In genomic region chrIV:8526050-8526449, ce11 we compare ENCODE assay signal across 4 worm cellular contexts.
TF ChIP-seq lines count a peak whose summit lies in the region.

No protein-coding gene starts in this region.

TF ChIP-seq in whole organism, L1 larva, 84 proteins besides CTCF, POLR2A, EP300 and RAD21 (continued from another document and continues in another):
- peak; percentile 85 for TF ChIP-seq snu-23 (GFP tag; optimal IDR thresholded peaks at IDR 0.05; lab: Kevin White, UChicago)
- TF ChIP-seq tlp-1 (tag; optimal IDR thresholded peaks at IDR 0.05; lab: Kevin White, UChicago) = no peak
- TF ChIP-seq unc-98 (GFP tag; IDR thresholded peaks at IDR 0.05; lab: Robert Waterston, UW) = no peak
- TF ChIP-seq unc-130 (tag; optimal IDR thresholded peaks at IDR 0.05; lab: Kevin White, UChicago) = peak; percentile 49
- TF ChIP-seq ama-1 (optimal IDR thresholded peaks at IDR 0.05; lab: Kevin White, UChicago) = no peak
- TF ChIP-seq fos-1 (tag; optimal IDR thresholded peaks at IDR 0.05; lab: Kevin White, UChicago) = no peak
- TF ChIP-seq F16B12.6 (tag; optimal IDR thresholded peaks at IDR 0.05; lab: Kevin White, UChicago) = no peak
- TF ChIP-seq mep-1 (tag; optimal IDR thresholded peaks at IDR 0.05; lab: Kevin White, UChicago) = peak; percentile 67
- peak; percentile 59 for TF ChIP-seq nhr-90 (tag; optimal IDR thresholded peaks at IDR 0.05; lab: Kevin White, UChicago; ENCODE audit: poor library complexity)
- peak in 1 of 2 experiments; percentile 67 for TF ChIP-seq lin-35 (GFP tag; optimal IDR thresholded peaks at IDR 0.05; lab: Kevin White, UChicago)
- TF ChIP-seq egl-27 (tag; optimal IDR thresholded peaks at IDR 0.05; lab: Kevin White, UChicago) = peak in 1 of 2 experiments; percentile 80
- peak; percentile 50 for TF ChIP-seq C16A3.4 (tag; optimal IDR thresholded peaks at IDR 0.05; lab: Kevin White, UChicago)
- TF ChIP-seq ces-1 (GFP tag; optimal IDR thresholded peaks at IDR 0.05; lab: Kevin White, UChicago) = no peak
- peak; percentile 44 for TF ChIP-seq swsn-7 (tag; optimal IDR thresholded peaks at IDR 0.05; lab: Kevin White, UChicago)
- TF ChIP-seq isw-1 (GFP tag; IDR thresholded peaks at IDR 0.05; lab: Robert Waterston, UW) = no peak
- no peak for TF ChIP-seq aly-2 (tag; optimal IDR thresholded peaks at IDR 0.05; lab: Kevin White, UChicago)
- TF ChIP-seq zip-4 (GFP tag; optimal IDR thresholded peaks at IDR 0.05; lab: Kevin White, UChicago) = no peak
- TF ChIP-seq sox-4 (tag; optimal IDR thresholded peaks at IDR 0.05; lab: Kevin White, UChicago) = peak; percentile 39
- peak; percentile 71 for TF ChIP-seq ztf-4 (tag; optimal IDR thresholded peaks at IDR 0.05; lab: Kevin White, UChicago)
- TF ChIP-seq tbx-2 (tag; optimal IDR thresholded peaks at IDR 0.05; lab: Kevin White, UChicago) = peak; percentile 82
- TF ChIP-seq ceh-82 (tag; optimal IDR thresholded peaks at IDR 0.05; lab: Kevin White, UChicago) = no peak
- TF ChIP-seq nhr-71 (tag; optimal IDR thresholded peaks at IDR 0.05; lab: Kevin White, UChicago) = peak; percentile 94
- no peak for TF ChIP-seq hlh-17 (GFP tag; optimal IDR thresholded peaks at IDR 0.05; lab: Kevin White, UChicago; ENCODE audit: borderline replicate concordance)
- no peak for TF ChIP-seq sptf-1 (tag; optimal IDR thresholded peaks at IDR 0.05; lab: Kevin White, UChicago)
- no peak for TF ChIP-seq jun-1 (tag; optimal IDR thresholded peaks at IDR 0.05; lab: Kevin White, UChicago)
- TF ChIP-seq ceh-88 (GFP tag; IDR thresholded peaks at IDR 0.05; lab: Robert Waterston, UW) = no peak; the same call in 1 of the 2 replicates
- TF ChIP-seq ets-5 (GFP tag; IDR thresholded peaks at IDR 0.05; lab: Robert Waterston, UW) = no peak
- TF ChIP-seq blmp-1 (tag; optimal IDR thresholded peaks at IDR 0.05; lab: Kevin White, UChicago) = peak; percentile 86
- no peak for TF ChIP-seq lin-39 (tag; optimal IDR thresholded peaks at IDR 0.05; lab: Kevin White, UChicago)
- no peak for TF ChIP-seq unc-30 (tag; optimal IDR thresholded peaks at IDR 0.05; lab: Kevin White, UChicago)
- TF ChIP-seq mab-9 (GFP tag; IDR thresholded peaks at IDR 0.05; lab: Robert Waterston, UW) = no peak
- TF ChIP-seq ceh-63 (GFP tag; optimal IDR thresholded peaks at IDR 0.05; lab: Kevin White, UChicago) = no peak
- peak; percentile 61 for TF ChIP-seq nhr-47 (tag; optimal IDR thresholded peaks at IDR 0.05; lab: Kevin White, UChicago)

TF ChIP-seq in whole organism, L2 larva, 48 proteins besides CTCF, POLR2A, EP300 and RAD21 (continued from another document):
- TF ChIP-seq nhr-237 (tag; optimal IDR thresholded peaks at IDR 0.05; lab: Kevin White, UChicago) (no peak), peb-1 (tag; optimal IDR thresholded peaks at IDR 0.05; lab: Kevin White, UChicago) (no peak), unc-62 (GFP tag; optimal IDR thresholded peaks at IDR 0.05; lab: Kevin White, UChicago) (peak; percentile 23), aly-2 (tag; optimal IDR thresholded peaks at IDR 0.05; lab: Kevin White, UChicago) (no peak), lin-39 (tag; optimal IDR thresholded peaks at IDR 0.05; lab: Kevin White, UChicago) (no peak), sma-9 (GFP tag; optimal IDR thresholded peaks at IDR 0.05; lab: Kevin White, UChicago) (peak; percentile 97), sma-9 (tag; optimal IDR thresholded peaks at IDR 0.05; lab: Kevin White, UChicago) (peak; percentile 77), F13H6.1 (tag; optimal IDR thresholded peaks at IDR 0.05; lab: Kevin White, UChicago) (peak; percentile 92), nhr-77 (tag; optimal IDR thresholded peaks at IDR 0.05; lab: Kevin White, UChicago) (no peak), nhr-21 (tag; optimal IDR thresholded peaks at IDR 0.05; lab: Kevin White, UChicago) (peak; percentile 87), ztf-4 (tag; optimal IDR thresholded peaks at IDR 0.05; lab: Kevin White, UChicago) (peak; percentile 65), ztf-11 (tag; optimal IDR thresholded peaks at IDR 0.05; lab: Kevin White, UChicago) (no peak), alr-1 (tag; optimal IDR thresholded peaks at IDR 0.05; lab: Kevin White, UChicago) (no peak), lin-13 (GFP tag; optimal IDR thresholded peaks at IDR 0.05; lab: Kevin White, UChicago) (no peak), snpc-4 (tag; optimal IDR thresholded peaks at IDR 0.05; lab: Kevin White, UChicago) (no peak), ZK546.5 (tag; optimal IDR thresholded peaks at IDR 0.05; lab: Kevin White, UChicago) (no peak), Y55F3AM.14 (GFP tag; optimal IDR thresholded peaks at IDR 0.05; lab: Kevin White, UChicago) (peak; percentile 62), dmd-4 (tag; optimal IDR thresholded peaks at IDR 0.05; lab: Kevin White, UChicago) (no peak), nhr-23 (tag; optimal IDR thresholded peaks at IDR 0.05; lab: Kevin White, UChicago) (no peak), nhr-11 (tag; optimal IDR thresholded peaks at IDR 0.05; lab: Kevin White, UChicago) (no peak), mbf-1 (tag; optimal IDR thresholded peaks at IDR 0.05; lab: Kevin White, UChicago) (no peak), mdl-1 (tag; optimal IDR thresholded peaks at IDR 0.05; lab: Kevin White, UChicago) (peak in 1 of 2 experiments; percentile 44), nhr-12 (tag; optimal IDR thresholded peaks at IDR 0.05; lab: Kevin White, UChicago) (no peak), nhr-10 (tag; optimal IDR thresholded peaks at IDR 0.05; lab: Kevin White, UChicago) (no peak), crh-2 (tag; optimal IDR thresholded peaks at IDR 0.05; lab: Kevin White, UChicago) (peak; percentile 63), zag-1 (tag; optimal IDR thresholded peaks at IDR 0.05; lab: Kevin White, UChicago) (no peak), sem-4 (tag; optimal IDR thresholded peaks at IDR 0.05; lab: Kevin White, UChicago) (peak; percentile 18), nhr-6 (tag; optimal IDR thresholded peaks at IDR 0.05; lab: Kevin White, UChicago) (peak; percentile 79), R02D3.7 (tag; optimal IDR thresholded peaks at IDR 0.05; lab: Kevin White, UChicago) (no peak), ama-1 (optimal IDR thresholded peaks at IDR 0.05; lab: Kevin White, UChicago) (no peak)

TF ChIP-seq in whole organism, L3 larva, 47 proteins besides CTCF, POLR2A, EP300 and RAD21 (continued from another document):
- TF ChIP-seq unc-62 (GFP tag; optimal IDR thresholded peaks at IDR 0.05; lab: Kevin White, UChicago) (peak; percentile 36), mdl-1 (tag; optimal IDR thresholded peaks at IDR 0.05; lab: Kevin White, UChicago) (no peak), elt-2 (tag; optimal IDR thresholded peaks at IDR 0.05; lab: Kevin White, UChicago) (peak; percentile 31), zag-1 (tag; optimal IDR thresholded peaks at IDR 0.05; lab: Kevin White, UChicago) (no peak), skn-1 (tag; optimal IDR thresholded peaks at IDR 0.05; lab: Kevin White, UChicago) (no peak), snpc-4 (tag; optimal IDR thresholded peaks at IDR 0.05; lab: Kevin White, UChicago) (no peak), nhr-43 (tag; optimal IDR thresholded peaks at IDR 0.05; lab: Kevin White, UChicago; ENCODE audit: poor library complexity, severe bottlenecking) (peak; percentile 95), nhr-25 (tag; optimal IDR thresholded peaks at IDR 0.05; lab: Kevin White, UChicago) (peak; percentile 47), ceh-28 (tag; optimal IDR thresholded peaks at IDR 0.05; lab: Kevin White, UChicago) (peak; percentile 43), ZK546.5 (tag; optimal IDR thresholded peaks at IDR 0.05; lab: Kevin White, UChicago) (no peak), hmg-11 (tag; optimal IDR thresholded peaks at IDR 0.05; lab: Kevin White, UChicago) (no peak), aly-2 (tag; optimal IDR thresholded peaks at IDR 0.05; lab: Kevin White, UChicago) (no peak)

TF ChIP-seq in whole organism, L4 larva, 104 proteins besides CTCF, POLR2A, EP300 and RAD21 (continued from another document and continues in another):
- no peak for TF ChIP-seq zfp-3 (GFP tag; conservative IDR thresholded peaks at IDR 0.05; lab: Robert Waterston, UW)
- TF ChIP-seq fkh-10 (GFP tag; optimal IDR thresholded peaks at IDR 0.05; lab: Kevin White, UChicago) = no peak
- no peak for TF ChIP-seq daf-19 (GFP tag; conservative IDR thresholded peaks at IDR 0.05; lab: Robert Waterston, UW)
- TF ChIP-seq egl-43 (GFP tag; IDR thresholded peaks at IDR 0.05; lab: Robert Waterston, UW) = no peak
- TF ChIP-seq nhr-11 (tag; optimal IDR thresholded peaks at IDR 0.05; lab: Kevin White, UChicago) = peak; percentile 94
- no peak for TF ChIP-seq dmd-9 (GFP tag; IDR thresholded peaks at IDR 0.05; lab: Robert Waterston, UW)
- TF ChIP-seq mxl-3 (GFP tag; optimal IDR thresholded peaks at IDR 0.05; lab: Kevin White, UChicago) = peak; percentile 70
- no peak for TF ChIP-seq ama-1 (optimal IDR thresholded peaks at IDR 0.05; lab: Kevin White, UChicago)
- peak; percentile 94 for TF ChIP-seq mxl-2 (GFP tag; conservative IDR thresholded peaks at IDR 0.05; lab: Robert Waterston, UW)
- TF ChIP-seq fos-1 (tag; optimal IDR thresholded peaks at IDR 0.05; lab: Kevin White, UChicago) = no peak
- TF ChIP-seq Y75B8A.6 (GFP tag; IDR thresholded peaks at IDR 0.05; lab: Robert Waterston, UW) = no peak
- TF ChIP-seq madf-9 (GFP tag; conservative IDR thresholded peaks at IDR 0.05; lab: Robert Waterston, UW) = no peak
- no peak for TF ChIP-seq lim-7 (GFP tag; IDR thresholded peaks at IDR 0.05; lab: Robert Waterston, UW)
- TF ChIP-seq unc-62 (GFP tag; optimal IDR thresholded peaks at IDR 0.05 in 1 of 2; lab: Kevin White, UChicago) = peak in 1 of 2 experiments; percentile 98
- no peak for TF ChIP-seq unc-62 (tag; optimal IDR thresholded peaks at IDR 0.05; lab: Kevin White, UChicago)
- TF ChIP-seq attf-4 (tag; optimal IDR thresholded peaks at IDR 0.05; lab: Kevin White, UChicago) = no peak
- TF ChIP-seq hmg-1.1 (GFP tag; IDR thresholded peaks at IDR 0.05; lab: Robert Waterston, UW) = no peak
- no peak for TF ChIP-seq ZK546.5 (tag; optimal IDR thresholded peaks at IDR 0.05; lab: Kevin White, UChicago)
- TF ChIP-seq ceh-62 (tag; optimal IDR thresholded peaks at IDR 0.05; lab: Kevin White, UChicago) = no peak
- TF ChIP-seq F26F4.8 (GFP tag; conservative IDR thresholded peaks at IDR 0.05; lab: Robert Waterston, UW) = no peak
- TF ChIP-seq daf-12 (tag; optimal IDR thresholded peaks at IDR 0.05; lab: Kevin White, UChicago) = no peak
- TF ChIP-seq saeg-2 (GFP tag; IDR thresholded peaks at IDR 0.05; lab: Robert Waterston, UW) = no peak
- TF ChIP-seq mdt-29 (GFP tag; IDR thresholded peaks at IDR 0.05; lab: Robert Waterston, UW) = peak; percentile 59; the same call in 1 of the 2 replicates
- no peak for TF ChIP-seq nhr-102 (tag; optimal IDR thresholded peaks at IDR 0.05; lab: Kevin White, UChicago)
- TF ChIP-seq lin-15B (tag; optimal IDR thresholded peaks at IDR 0.05; lab: Kevin White, UChicago) = no peak
- TF ChIP-seq unc-39 (tag; optimal IDR thresholded peaks at IDR 0.05; lab: Kevin White, UChicago) = no peak
- no peak for TF ChIP-seq skn-1 (tag; optimal IDR thresholded peaks at IDR 0.05; lab: Kevin White, UChicago)
- TF ChIP-seq ces-1 (GFP tag; optimal IDR thresholded peaks at IDR 0.05; lab: Kevin White, UChicago) = no peak
- TF ChIP-seq nhr-28 (tag; optimal IDR thresholded peaks at IDR 0.05; lab: Kevin White, UChicago) = peak; percentile 77
- TF ChIP-seq lin-29 (GFP tag; IDR thresholded peaks at IDR 0.05; lab: Robert Waterston, UW) = no peak
- no peak for TF ChIP-seq ceh-28 (tag; optimal IDR thresholded peaks at IDR 0.05; lab: Kevin White, UChicago)
- TF ChIP-seq hif-1 (tag; optimal IDR thresholded peaks at IDR 0.05; lab: Kevin White, UChicago) = peak in 1 of 2 experiments; percentile 27
- TF ChIP-seq dmd-8 (GFP tag; IDR thresholded peaks at IDR 0.05; lab: Robert Waterston, UW) = no peak
- TF ChIP-seq lin-38 (GFP tag; IDR thresholded peaks at IDR 0.05; lab: Robert Waterston, UW) = no peak
- no peak for TF ChIP-seq T26A8.4 (GFP tag; IDR thresholded peaks at IDR 0.05; lab: Robert Waterston, UW)
- no peak for TF ChIP-seq spr-3 (GFP tag; optimal IDR thresholded peaks at IDR 0.05; lab: Kevin White, UChicago)
- no peak for TF ChIP-seq nhr-41 (GFP tag; IDR thresholded peaks at IDR 0.05; lab: Robert Waterston, UW)
- no peak for TF ChIP-seq snpc-4 (tag; optimal IDR thresholded peaks at IDR 0.05; lab: Kevin White, UChicago)
- TF ChIP-seq F44E2.7 (GFP tag; IDR thresholded peaks at IDR 0.05; lab: Robert Waterston, UW) = no peak
- TF ChIP-seq spr-1 (tag; optimal IDR thresholded peaks at IDR 0.05; lab: Kevin White, UChicago) = no peak
- TF ChIP-seq R02D3.7 (tag; optimal IDR thresholded peaks at IDR 0.05; lab: Kevin White, UChicago) = no peak
- TF ChIP-seq mep-1 (tag; optimal IDR thresholded peaks at IDR 0.05; lab: Kevin White, UChicago) = no peak
- TF ChIP-seq F10B5.3 (tag; optimal IDR thresholded peaks at IDR 0.05; lab: Kevin White, UChicago) = no peak
- TF ChIP-seq ZK337.2 (GFP tag; IDR thresholded peaks at IDR 0.05; lab: Robert Waterston, UW) = no peak
- TF ChIP-seq cey-2 (tag; optimal IDR thresholded peaks at IDR 0.05; lab: Kevin White, UChicago; ENCODE audit: borderline replicate concordance, insufficient read depth) = no peak
- TF ChIP-seq sdz-12 (GFP tag; optimal IDR thresholded peaks at IDR 0.05; lab: Kevin White, UChicago) = no peak
- peak; percentile 44 for TF ChIP-seq gei-8 (GFP tag; optimal IDR thresholded peaks at IDR 0.05; lab: Kevin White, UChicago)
- TF ChIP-seq F37D6.2 (tag; optimal IDR thresholded peaks at IDR 0.05; lab: Kevin White, UChicago) = no peak
- no peak for TF ChIP-seq lin-1 (GFP tag; IDR thresholded peaks at IDR 0.05; lab: Robert Waterston, UW)
- TF ChIP-seq ceh-44 (GFP tag; IDR thresholded peaks at IDR 0.05; lab: Robert Waterston, UW) = no peak
- no peak for TF ChIP-seq lin-13 (GFP tag; optimal IDR thresholded peaks at IDR 0.05; lab: Kevin White, UChicago)
- TF ChIP-seq pqm-1 (tag; optimal IDR thresholded peaks at IDR 0.05; lab: Kevin White, UChicago) = no peak
- TF ChIP-seq ctbp-1 (GFP tag; IDR thresholded peaks at IDR 0.05; lab: Robert Waterston, UW) = no peak
- peak; percentile 95 for TF ChIP-seq nhr-48 (tag; optimal IDR thresholded peaks at IDR 0.05; lab: Kevin White, UChicago)
- TF ChIP-seq pha-4 (GFP tag; IDR thresholded peaks at IDR 0.05; lab: Robert Waterston, UW) = no peak
- TF ChIP-seq pha-4 (tag; optimal IDR thresholded peaks at IDR 0.05; lab: Kevin White, UChicago) = no peak
- no peak for TF ChIP-seq madf-5 (GFP tag; IDR thresholded peaks at IDR 0.05; lab: Robert Waterston, UW)
- no peak for TF ChIP-seq jun-1 (tag; optimal IDR thresholded peaks at IDR 0.05; lab: Kevin White, UChicago)
- TF ChIP-seq T20F7.1 (GFP tag; optimal IDR thresholded peaks at IDR 0.05; lab: Kevin White, UChicago) = no peak
- no peak for TF ChIP-seq lin-39 (tag; optimal IDR thresholded peaks at IDR 0.05; lab: Kevin White, UChicago)
- TF ChIP-seq mdl-1 (tag; optimal IDR thresholded peaks at IDR 0.05; lab: Kevin White, UChicago) = peak in 1 of 2 experiments; percentile 88
- TF ChIP-seq Y105C5A.15 (GFP tag; IDR thresholded peaks at IDR 0.05; lab: Robert Waterston, UW) = no peak
- TF ChIP-seq D1046.2 (GFP tag; IDR thresholded peaks at IDR 0.05; lab: Robert Waterston, UW) = no peak
- TF ChIP-seq dpl-1 (GFP tag; optimal IDR thresholded peaks at IDR 0.05; lab: Kevin White, UChicago) = no peak
- TF ChIP-seq aly-2 (tag; optimal IDR thresholded peaks at IDR 0.05; lab: Kevin White, UChicago) = no peak
- no peak for TF ChIP-seq ztf-7 (tag; optimal IDR thresholded peaks at IDR 0.05; lab: Kevin White, UChicago)
- TF ChIP-seq unc-130 (GFP tag; optimal IDR thresholded peaks at IDR 0.05; lab: Kevin White, UChicago) = no peak
- TF ChIP-seq tra-1 (GFP tag; IDR thresholded peaks at IDR 0.05; lab: Robert Waterston, UW) = no peak
- peak; percentile 70 for TF ChIP-seq dmd-6 (GFP tag; IDR thresholded peaks at IDR 0.05; lab: Robert Waterston, UW)
- no peak for TF ChIP-seq nhr-10 (tag; optimal IDR thresholded peaks at IDR 0.05; lab: Kevin White, UChicago)
- no peak for TF ChIP-seq zag-1 (tag; optimal IDR thresholded peaks at IDR 0.05; lab: Kevin White, UChicago)
- TF ChIP-seq daf-8 (GFP tag; IDR thresholded peaks at IDR 0.05; lab: Robert Waterston, UW) = no peak
- no peak for TF ChIP-seq nhr-76 (tag; optimal IDR thresholded peaks at IDR 0.05; lab: Kevin White, UChicago)
- TF ChIP-seq set-16 (GFP tag; IDR thresholded peaks at IDR 0.05; lab: Robert Waterston, UW) = no peak
